Worm (Caenorhabditis elegans) whole organism, L4 larva: ENCODE measurements around the gene atgp-1.

ENCODE experiments used
- T26A8.4 ChIP-seq: fragments of 200-800 bp; sonication (Bioruptor generic); IDR thresholded peaks from 2 replicates; pipeline ENCODE4 v1.3.6; 2022; ENCODE audit warnings: missing genetic modification characterization, missing compliant biosample characterization
- Y5F2A.4 ChIP-seq: fragments of 200-800 bp; sonication (Bioruptor generic); optimal IDR thresholded peaks from 2 replicates; lab custom pipeline; 2018; ENCODE audit warnings: mild to moderate bottlenecking, missing genetic modification characterization, missing compliant biosample characterization
- aly-2 ChIP-seq: sonication (generic microtip); optimal IDR thresholded peaks from 2 replicates; lab custom pipeline; 2018; ENCODE audit warnings: missing biosample characterization, missing genetic modification characterization
- ceh-32 ChIP-seq: sonication (generic microtip); optimal IDR thresholded peaks from 2 replicates; lab custom pipeline; 2016; ENCODE audit warnings: mild to moderate bottlenecking, missing genetic modification characterization, missing compliant biosample characterization; ENCODE audit not compliant: poor library complexity
- nhr-76 ChIP-seq: fragments of 150-350 bp; optimal IDR thresholded peaks from 2 replicates; lab custom pipeline; 2014; ENCODE audit warnings: missing biosample characterization, missing genetic modification characterization

DNA sequence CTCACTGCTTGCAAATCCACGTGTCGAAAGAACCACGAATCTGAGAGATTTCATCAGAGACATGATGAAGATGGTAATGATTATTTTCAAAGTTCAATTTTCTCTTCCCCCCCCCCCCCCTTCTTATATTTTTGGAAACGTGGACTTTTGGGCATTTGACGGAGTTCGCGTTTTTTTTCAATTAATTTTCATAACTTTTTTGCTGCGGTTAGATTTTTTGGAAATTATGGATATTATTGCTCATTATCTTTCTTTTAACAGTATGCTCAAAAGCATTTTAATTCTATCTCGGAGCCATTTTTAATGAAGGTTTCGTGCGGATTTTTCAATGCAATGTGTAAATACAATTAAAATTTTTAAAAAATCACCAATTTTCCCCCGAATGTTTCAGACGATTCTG lies 9.8 kb upstream of the atgp-1 start, which contains the start of gene phyh-1:
- no peak for TF ChIP-seq T26A8.4 (GFP tag; lab: Robert Waterston, UW)
- no peak for TF ChIP-seq aly-2 (tag; lab: Kevin White, UChicago)
- TF ChIP-seq nhr-76 (tag; lab: Kevin White, UChicago) = no peak
- TF ChIP-seq ceh-32 (tag; lab: Kevin White, UChicago) = no peak
- TF ChIP-seq Y5F2A.4 (GFP tag; lab: Kevin White, UChicago) = no peak
